Worm (Caenorhabditis elegans): Measurements from ENCODE around the gene F21C10.1.

- TF ChIP-seq nhr-11 (tag; optimal IDR thresholded peaks at IDR 0.05) (no peak), R02D3.7 (tag; optimal IDR thresholded peaks at IDR 0.05) (no peak)
These were observed 34.2 kb downstream of the F21C10.1 start for ce11 chrV:9166306-9166705.

Data from whole organism, L2 larva.